Worm (Caenorhabditis elegans) whole organism, L4 larva: ENCODE data around the gene H38K22.6.

Experiments used
- F44E2.7 ChIP-seq: fragments of 200-800 bp; sonication (Bioruptor generic); IDR thresholded peaks from 2 replicates; pipeline ENCODE4 v2.1.2; 2022; ENCODE audit warnings: missing genetic modification characterization, missing compliant biosample characterization
- F49E8.2 ChIP-seq: sonication (generic microtip); optimal IDR thresholded peaks from 2 replicates; lab custom pipeline; 2016; ENCODE audit warnings: missing compliant biosample characterization, mild to moderate bottlenecking, missing genetic modification characterization, borderline replicate concordance
- T20F7.1 ChIP-seq: fragments of 200-800 bp; sonication (Bioruptor generic); optimal IDR thresholded peaks from 2 replicates; lab custom pipeline; 2018; ENCODE audit warnings: mild to moderate bottlenecking, missing genetic modification characterization, missing compliant biosample characterization
- Y105C5A.15 ChIP-seq: fragments of 200-800 bp; sonication (Bioruptor generic); IDR thresholded peaks from 2 replicates; pipeline ENCODE4 v1.3.6; 2022; ENCODE audit warnings: missing genetic modification characterization, missing compliant biosample characterization
- Y5F2A.4 ChIP-seq: fragments of 200-800 bp; sonication (Bioruptor generic); optimal IDR thresholded peaks from 2 replicates; lab custom pipeline; 2018; ENCODE audit warnings: mild to moderate bottlenecking, missing genetic modification characterization, missing compliant biosample characterization
- Y75B8A.6 ChIP-seq: fragments of 200-800 bp; sonication (Bioruptor generic); IDR thresholded peaks from 2 replicates; pipeline ENCODE4 v1.3.6; 2022; ENCODE audit warnings: missing genetic modification reagents, missing genetic modification characterization, missing compliant biosample characterization
- ZK337.2 ChIP-seq: fragments of 200-800 bp; sonication (Bioruptor generic); IDR thresholded peaks from 2 replicates; pipeline ENCODE4 v1.3.6; 2022; ENCODE audit warnings: missing genetic modification reagents, missing genetic modification characterization, missing compliant biosample characterization
- ZK546.5 ChIP-seq, 2 experiments: sonication (generic microtip); optimal IDR thresholded peaks; 2 replicates each; lab custom pipeline; 2017; ENCODE audit warnings: missing biosample characterization in 2 of 2, missing genetic modification characterization in 2 of 2
- aha-1 ChIP-seq: fragments of 150-350 bp; peaks from one replicate; lab custom pipeline; 2014; ENCODE audit warnings: missing biosample characterization, missing genetic modification characterization
- aly-2 ChIP-seq: sonication (generic microtip); optimal IDR thresholded peaks from 2 replicates; lab custom pipeline; 2018; ENCODE audit warnings: missing biosample characterization, missing genetic modification characterization
- arid-1 ChIP-seq: fragments of 200-800 bp; sonication (Bioruptor generic); conservative IDR thresholded peaks from 2 replicates; pipeline ENCODE4 v1.3.6; 2022; ENCODE audit warnings: missing genetic modification reagents, missing genetic modification characterization, missing compliant biosample characterization
- ceh-20 ChIP-seq: fragments of 200-800 bp; sonication (Bioruptor generic); IDR thresholded peaks from 2 replicates; pipeline ENCODE4 v1.3.6; 2022; ENCODE audit warnings: missing genetic modification reagents, missing genetic modification characterization, missing compliant biosample characterization
- ceh-28 ChIP-seq: fragments of 150-350 bp; optimal IDR thresholded peaks from 2 replicates; lab custom pipeline; 2014; ENCODE audit warnings: missing biosample characterization, missing genetic modification reagents, missing genetic modification characterization
- cey-2 ChIP-seq: sonication (generic microtip); optimal IDR thresholded peaks from 3 replicates; lab custom pipeline; 2017; ENCODE audit warnings: missing genetic modification characterization, mild to moderate bottlenecking, missing compliant biosample characterization, antibody characterized with exemption, borderline replicate concordance; ENCODE audit not compliant: insufficient read depth
- dmd-9 ChIP-seq: fragments of 200-800 bp; sonication (Bioruptor generic); IDR thresholded peaks from 2 replicates; pipeline ENCODE4 v1.3.6; 2022; ENCODE audit warnings: missing genetic modification reagents, missing genetic modification characterization, missing compliant biosample characterization
- egl-27 ChIP-seq: sonication (generic microtip); optimal IDR thresholded peaks from 3 replicates; lab custom pipeline; 2017; ENCODE audit warnings: missing biosample characterization, missing genetic modification reagents, missing genetic modification characterization
- egl-43 ChIP-seq: fragments of 200-800 bp; sonication (Bioruptor generic); IDR thresholded peaks from 2 replicates; pipeline ENCODE4 v1.3.6; 2022; ENCODE audit warnings: missing genetic modification reagents, missing genetic modification characterization, missing compliant biosample characterization
- hlh-11 ChIP-seq: fragments of 200-800 bp; sonication (Bioruptor generic); optimal IDR thresholded peaks from 2 replicates; lab custom pipeline; 2018; ENCODE audit warnings: mild to moderate bottlenecking, missing genetic modification characterization, missing compliant biosample characterization
- hlh-30 ChIP-seq: sonication (generic microtip); optimal IDR thresholded peaks from 2 replicates; lab custom pipeline; 2017; ENCODE audit warnings: antibody characterized with exemption, mild to moderate bottlenecking, missing genetic modification characterization, missing compliant biosample characterization; ENCODE audit not compliant: insufficient read depth
- hmg-1.1 ChIP-seq: fragments of 200-800 bp; sonication (Bioruptor generic); IDR thresholded peaks from 2 replicates; pipeline ENCODE4 v1.3.6; 2022; ENCODE audit warnings: missing genetic modification reagents, missing genetic modification characterization, missing compliant biosample characterization
- jun-1 ChIP-seq: fragments of 150-350 bp; optimal IDR thresholded peaks from 2 replicates; lab custom pipeline; 2014; ENCODE audit warnings: missing biosample characterization, missing genetic modification reagents, missing genetic modification characterization
- lim-7 ChIP-seq: fragments of 200-800 bp; sonication (Bioruptor generic); IDR thresholded peaks from 2 replicates; pipeline ENCODE4 v1.3.6; 2022; ENCODE audit warnings: missing genetic modification characterization, missing compliant biosample characterization
- lin-13 ChIP-seq: fragments of 150-350 bp; optimal IDR thresholded peaks from 2 replicates; lab custom pipeline; 2014; ENCODE audit warnings: missing biosample characterization, missing genetic modification reagents, missing genetic modification characterization
- lir-3 ChIP-seq: sonication (generic microtip); optimal IDR thresholded peaks from 2 replicates; lab custom pipeline; 2016; ENCODE audit warnings: mild to moderate bottlenecking, missing genetic modification characterization, missing compliant biosample characterization
- madf-9 ChIP-seq: fragments of 200-800 bp; sonication (Bioruptor generic); conservative IDR thresholded peaks from 2 replicates; pipeline ENCODE4 v1.3.6; 2022; ENCODE audit warnings: missing genetic modification reagents, missing genetic modification characterization, missing compliant biosample characterization
- mdl-1 ChIP-seq, 2 experiments: fragments of 150-350 bp in 1 of 2; sonication (generic microtip) in 1 of 2; optimal IDR thresholded peaks; 2 replicates each; lab custom pipeline; 2014 to 2017; ENCODE audit warnings: missing biosample characterization in 2 of 2, missing genetic modification characterization in 2 of 2
- mdt-29 ChIP-seq: fragments of 200-800 bp; sonication (Bioruptor generic); IDR thresholded peaks from 2 replicates; pipeline ENCODE4 v1.3.6; 2022; ENCODE audit warnings: missing genetic modification reagents, missing genetic modification characterization, missing compliant biosample characterization
- mes-2 ChIP-seq: sonication (generic microtip); optimal IDR thresholded peaks from 2 replicates; lab custom pipeline; 2016; ENCODE audit warnings: missing genotype, mild to moderate bottlenecking, missing genetic modification characterization, missing compliant biosample characterization; ENCODE audit not compliant: poor library complexity, severe bottlenecking
- mxl-2 ChIP-seq: fragments of 200-800 bp; sonication (Bioruptor generic); conservative IDR thresholded peaks from 2 replicates; pipeline ENCODE4 v1.3.6; 2022; ENCODE audit warnings: missing genetic modification reagents, missing genetic modification characterization, missing compliant biosample characterization
- nhr-102 ChIP-seq: sonication (generic microtip); optimal IDR thresholded peaks from 2 replicates; lab custom pipeline; 2016; ENCODE audit warnings: mild to moderate bottlenecking, missing genetic modification characterization, moderate library complexity, missing compliant biosample characterization
- nhr-11 ChIP-seq: fragments of 150-350 bp; optimal IDR thresholded peaks from 2 replicates; lab custom pipeline; 2014; ENCODE audit warnings: missing biosample characterization, missing genetic modification characterization
- nhr-237 ChIP-seq: sonication (generic microtip); optimal IDR thresholded peaks from 2 replicates; lab custom pipeline; 2017; ENCODE audit warnings: missing biosample characterization, missing genetic modification characterization
- nhr-28 ChIP-seq: fragments of 150-350 bp; optimal IDR thresholded peaks from 2 replicates; lab custom pipeline; 2014; ENCODE audit warnings: missing biosample characterization, missing genetic modification characterization
- nhr-42 ChIP-seq: fragments of 200-800 bp; sonication (Bioruptor generic); IDR thresholded peaks from 2 replicates; pipeline ENCODE4 v1.3.6; 2022; ENCODE audit warnings: missing genetic modification characterization, missing compliant biosample characterization
- nhr-48 ChIP-seq: sonication (generic microtip); optimal IDR thresholded peaks from 2 replicates; lab custom pipeline; 2016; ENCODE audit warnings: mild to moderate bottlenecking, missing genetic modification characterization, missing compliant biosample characterization
- nhr-6 ChIP-seq: fragments of 150-350 bp; optimal IDR thresholded peaks from 2 replicates; lab custom pipeline; 2014; ENCODE audit warnings: missing biosample characterization, missing genetic modification characterization
- nhr-77 ChIP-seq: fragments of 150-350 bp; optimal IDR thresholded peaks from 2 replicates; lab custom pipeline; 2014; ENCODE audit warnings: missing biosample characterization, missing genetic modification characterization
- pqm-1 ChIP-seq: sonication (generic microtip); optimal IDR thresholded peaks from 2 replicates; lab custom pipeline; 2017; ENCODE audit warnings: missing biosample characterization, missing genetic modification characterization
- rbr-2 ChIP-seq: sonication (generic microtip); optimal IDR thresholded peaks from 2 replicates; lab custom pipeline; 2016; ENCODE audit warnings: missing genotype, missing genetic modification characterization, missing compliant biosample characterization
- saeg-2 ChIP-seq: fragments of 200-800 bp; sonication (Bioruptor generic); IDR thresholded peaks from 2 replicates; pipeline ENCODE4 v1.3.6; 2022; ENCODE audit warnings: missing genetic modification reagents, missing genetic modification characterization, missing compliant biosample characterization
- snpc-4 ChIP-seq: fragments of 150-350 bp; optimal IDR thresholded peaks from 2 replicates; lab custom pipeline; 2014; ENCODE audit warnings: missing biosample characterization, missing genetic modification characterization
- spr-3 ChIP-seq: fragments of 200-800 bp; sonication (Bioruptor generic); optimal IDR thresholded peaks from 2 replicates; lab custom pipeline; 2018; ENCODE audit warnings: mild to moderate bottlenecking, missing genetic modification characterization, missing compliant biosample characterization
- tra-1 ChIP-seq: fragments of 200-800 bp; sonication (Bioruptor generic); IDR thresholded peaks from 2 replicates; pipeline ENCODE4 v1.3.6; 2022; ENCODE audit warnings: missing genetic modification reagents, missing genetic modification characterization, missing compliant biosample characterization
- unc-62 ChIP-seq, 3 experiments: fragments of 150-350 bp in 1 of 3; sonication (generic microtip); optimal IDR thresholded peaks in 2 of 3; peaks in 1 of 3; 1 replicate in 1 of 3; 2 replicates in 2 of 3; lab custom pipeline; 2014 to 2017; ENCODE audit warnings: missing biosample characterization in 3 of 3, missing genetic modification characterization in 3 of 3, missing genetic modification reagents in 3 of 3, missing genotype in 1 of 3
- zfp-2 ChIP-seq: sonication (generic microtip); optimal IDR thresholded peaks from 2 replicates; lab custom pipeline; 2016; ENCODE audit warnings: mild to moderate bottlenecking, missing genetic modification characterization, missing compliant biosample characterization
- zip-2 ChIP-seq: fragments of 150-350 bp; optimal IDR thresholded peaks from 2 replicates; lab custom pipeline; 2014; ENCODE audit warnings: missing biosample characterization, missing genetic modification characterization
- ztf-11 ChIP-seq: fragments of 150-350 bp; optimal IDR thresholded peaks from 2 replicates; lab custom pipeline; 2014; ENCODE audit warnings: missing biosample characterization, missing genetic modification characterization
- ztf-7 ChIP-seq: fragments of 150-350 bp; optimal IDR thresholded peaks from 2 replicates; lab custom pipeline; 2014; ENCODE audit warnings: missing biosample characterization, missing genetic modification characterization

Gene H38K22.6

ce11 chrIII:4281955-4282618, 38.1 kb upstream of the H38K22.6 start (continued):
- TF ChIP-seq spr-3, result peak; percentile 92
- peak; percentile 98 for TF ChIP-seq saeg-2 (GFP tag; lab: Robert Waterston, UW)
- peak; percentile 82 for TF ChIP-seq lir-3 (tag; lab: Kevin White, UChicago)
- TF ChIP-seq arid-1 (GFP tag; lab: Robert Waterston, UW), result peak; percentile 87
- TF ChIP-seq nhr-48 (tag; lab: Kevin White, UChicago), result peak; percentile 99
- peak; percentile 99 for TF ChIP-seq madf-9 (GFP tag; lab: Robert Waterston, UW)
- peak; percentile 98 for TF ChIP-seq tra-1
- TF ChIP-seq aha-1 (tag; lab: Kevin White, UChicago), result peak; percentile 100
- peak; percentile 98 for TF ChIP-seq ceh-20
- no peak for TF ChIP-seq pqm-1 (tag; lab: Kevin White, UChicago)
- peak; percentile 91 for TF ChIP-seq zfp-2 (tag; lab: Kevin White, UChicago)
- TF ChIP-seq lim-7 (GFP tag; lab: Robert Waterston, UW), result peak; percentile 42; the same call in 1 of the 2 replicates
- TF ChIP-seq T20F7.1 (GFP tag; lab: Kevin White, UChicago), result peak; percentile 88
- TF ChIP-seq nhr-237 (tag; lab: Kevin White, UChicago), result peak; percentile 57
- no peak for TF ChIP-seq F49E8.2 (tag; lab: Kevin White, UChicago)
- TF ChIP-seq ztf-7 (tag; lab: Kevin White, UChicago), result peak; percentile 69
- TF ChIP-seq mxl-2, result peak; percentile 83
- peak; percentile 90 for TF ChIP-seq lin-13 (GFP tag; lab: Kevin White, UChicago)
- TF ChIP-seq rbr-2 (tag; lab: Kevin White, UChicago), result peak; percentile 99
- no peak for TF ChIP-seq ztf-11
- peak; percentile 38; the same call in 1 of the 2 replicates for TF ChIP-seq ZK337.2
- peak; percentile 79 for TF ChIP-seq zip-2
- TF ChIP-seq egl-27 (tag; lab: Kevin White, UChicago), result no peak
- TF ChIP-seq hlh-30, result peak; percentile 98
- TF ChIP-seq hlh-11 (tag; lab: Kevin White, UChicago), result peak; percentile 100
- peak; percentile 96 for TF ChIP-seq egl-43 (GFP tag; lab: Robert Waterston, UW)
- TF ChIP-seq nhr-6 (tag; lab: Kevin White, UChicago), result peak; percentile 29
- TF ChIP-seq ZK546.5 (tag; optimal IDR thresholded peaks at IDR 0.05; lab: Kevin White, UChicago), result peak in 1 of 2 experiments; percentile 52
- TF ChIP-seq F44E2.7 (GFP tag; lab: Robert Waterston, UW), result no peak
- no peak for TF ChIP-seq aly-2 (tag; lab: Kevin White, UChicago)

- no peak for TF ChIP-seq ZK546.5 (tag; optimal IDR thresholded peaks at IDR 0.05; lab: Kevin White, UChicago)
- no peak for TF ChIP-seq nhr-42
- peak; percentile 81 for TF ChIP-seq nhr-11 (tag; lab: Kevin White, UChicago)
- no peak for TF ChIP-seq mdl-1 (tag; optimal IDR thresholded peaks at IDR 0.05; lab: Kevin White, UChicago)
- no peak for TF ChIP-seq Y5F2A.4 (GFP tag; lab: Kevin White, UChicago)
- no peak for TF ChIP-seq ztf-11
- TF ChIP-seq mes-2 (tag; lab: Kevin White, UChicago), result no peak
- TF ChIP-seq saeg-2 (GFP tag; lab: Robert Waterston, UW), result no peak
- no peak for TF ChIP-seq snpc-4
- TF ChIP-seq unc-62 (GFP tag; optimal IDR thresholded peaks at IDR 0.05 in 1 of 2; lab: Kevin White, UChicago), result peak in 1 of 2 experiments; percentile 97
- no peak for TF ChIP-seq unc-62 (tag; optimal IDR thresholded peaks at IDR 0.05; lab: Kevin White, UChicago)
- TF ChIP-seq Y75B8A.6 (GFP tag; lab: Robert Waterston, UW), result no peak
- TF ChIP-seq nhr-28 (tag; lab: Kevin White, UChicago), result peak; percentile 25
- no peak for TF ChIP-seq mdt-29 (GFP tag; lab: Robert Waterston, UW)
- TF ChIP-seq jun-1 (tag; lab: Kevin White, UChicago), result no peak
- no peak for TF ChIP-seq zip-2
- no peak for TF ChIP-seq spr-3
- TF ChIP-seq dmd-9 (GFP tag; lab: Robert Waterston, UW), result no peak
- TF ChIP-seq hmg-1.1, result no peak
- TF ChIP-seq cey-2 (tag; lab: Kevin White, UChicago), result no peak
- TF ChIP-seq nhr-77 (tag; lab: Kevin White, UChicago), result no peak
- no peak for TF ChIP-seq Y105C5A.15
- no peak for TF ChIP-seq nhr-237 (tag; lab: Kevin White, UChicago)
- TF ChIP-seq pqm-1 (tag; lab: Kevin White, UChicago), result no peak
- TF ChIP-seq nhr-102 (tag; lab: Kevin White, UChicago), result no peak
- no peak for TF ChIP-seq ceh-28 (tag; lab: Kevin White, UChicago)
- TF ChIP-seq ztf-7 (tag; lab: Kevin White, UChicago), result no peak
- no peak for TF ChIP-seq tra-1
- peak; percentile 21 for TF ChIP-seq hlh-11 (tag; lab: Kevin White, UChicago)
Measured at ce11 chrIII:4283175-4283574, 37.0 kb upstream of the H38K22.6 start.
